Fruit fly (Drosophila melanogaster) whole organism, embryonic: Measurements from ENCODE around the gene CG8562.

Experiments
- Bgb ChIP-seq: fragments of 200-800 bp; sonication (Bioruptor generic); IDR thresholded peaks from 2 replicates; pipeline ENCODE4 v1.3.6; 2022; ENCODE audit warnings: missing biosample characterization, missing genetic modification characterization; ENCODE audit not compliant: partially characterized antibody
- CG13775 ChIP-seq: fragments of 200-800 bp; sonication (Bioruptor generic); optimal IDR thresholded peaks from 3 replicates; lab custom pipeline; 2017; ENCODE audit warnings: missing biosample characterization, mild to moderate bottlenecking, missing genetic modification characterization
- CG15269 ChIP-seq: fragments of 200-800 bp; sonication (Bioruptor generic); optimal IDR thresholded peaks from 2 replicates; lab custom pipeline; 2018; ENCODE audit warnings: missing biosample characterization, mild to moderate bottlenecking, missing genetic modification characterization, moderate library complexity
- CG16779 ChIP-seq: fragments of 200-800 bp; sonication (Bioruptor generic); IDR thresholded peaks from 2 replicates; pipeline ENCODE4 v1.3.6; 2022; ENCODE audit warnings: missing biosample characterization, missing genetic modification characterization
- CrebB ChIP-seq: fragments of 200-800 bp; sonication (Bioruptor generic); optimal IDR thresholded peaks from 3 replicates; lab custom pipeline; 2018; ENCODE audit warnings: missing biosample characterization, mild to moderate bottlenecking, missing genetic modification characterization
- Hmr ChIP-seq: fragments of 200-800 bp; sonication (Bioruptor generic); optimal IDR thresholded peaks from 3 replicates; lab custom pipeline; 2017; ENCODE audit warnings: mild to moderate bottlenecking, missing biosample characterization, missing genetic modification reagents, missing genetic modification characterization
- chm ChIP-seq: fragments of 200-800 bp; sonication (Bioruptor generic); IDR thresholded peaks from 2 replicates; pipeline ENCODE4 v1.3.6; 2022; ENCODE audit warnings: missing biosample characterization, missing genetic modification characterization
- fd102C ChIP-seq: fragments of 200-800 bp; sonication (Bioruptor generic); optimal IDR thresholded peaks from 2 replicates; lab custom pipeline; 2018; ENCODE audit warnings: missing biosample characterization, mild to moderate bottlenecking, missing genetic modification characterization, moderate library complexity

dm6 chr3L:7371290-7371689 lies 26.8 kb upstream of the CG8562 start:
- TF ChIP-seq CG15269, result no peak
- TF ChIP-seq fd102C, result no peak
- TF ChIP-seq CrebB (tag; lab: Kevin White, UChicago), result no peak
- no peak for TF ChIP-seq Hmr (GFP tag; lab: Kevin White, UChicago)
- no peak for TF ChIP-seq CG16779
- TF ChIP-seq Bgb, result no peak
- TF ChIP-seq chm (GFP tag; lab: Robert Waterston, UW), result 0 out of 2 replicates have a peak, but pooled peaks have one; percentile 26
- no peak for TF ChIP-seq CG13775 (GFP tag; lab: Kevin White, UChicago)
